Worm (Caenorhabditis elegans): Measurements from ENCODE around the gene F08H9.4.
"Not testable (repeated sequence)": the region's sequence is repeated elsewhere in the genome, so short reads cannot be mapped to it uniquely, and the experiment has no call there.

DNA sequence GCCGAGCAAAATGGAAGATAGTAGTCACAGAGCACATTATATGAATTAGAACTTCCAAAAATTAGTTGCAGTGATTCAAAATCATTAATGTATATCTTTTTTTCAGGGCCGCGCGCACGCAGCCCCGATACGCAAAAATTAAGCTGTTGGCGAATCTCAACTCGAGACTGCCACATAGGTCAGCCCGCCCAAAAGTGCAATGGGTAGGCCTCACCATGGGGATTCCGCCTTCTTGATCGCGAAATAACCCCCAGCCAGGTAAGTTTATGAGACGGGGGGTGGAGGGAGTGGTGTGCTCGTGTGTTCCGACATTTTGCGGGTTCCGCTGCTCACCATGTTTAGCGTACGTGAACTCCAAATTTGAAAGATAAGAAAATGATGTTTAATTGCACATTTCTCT lies 1.1 kb downstream of the F08H9.4 start, which contains the start of gene F08H9.3:
- TF ChIP-seq F10B5.3 (tag; optimal IDR thresholded peaks at IDR 0.05): peak; percentile 28
- not testable (repeated sequence) for TF ChIP-seq zfp-3 (GFP tag; conservative IDR thresholded peaks at IDR 0.05); nhr-6 (tag; optimal IDR thresholded peaks at IDR 0.05)
